Fruit fly (Drosophila melanogaster) whole organism, embryonic: ENCODE data around the gene Alp10.

Experiments used
- Atf6 ChIP-seq: fragments of 200-800 bp; sonication (Bioruptor generic); IDR thresholded peaks from 2 replicates; pipeline ENCODE4 v1.3.6; 2022; ENCODE audit warnings: missing biosample characterization, missing genetic modification characterization
- CG10321 ChIP-seq: fragments of 200-800 bp; sonication (Bioruptor generic); IDR thresholded peaks from 2 replicates; pipeline ENCODE4 v1.3.6; 2022; ENCODE audit warnings: missing biosample characterization, missing genetic modification characterization
- CG10979 ChIP-seq: fragments of 200-800 bp; sonication (Bioruptor generic); optimal IDR thresholded peaks from 2 replicates; lab custom pipeline; 2018; ENCODE audit warnings: missing biosample characterization, mild to moderate bottlenecking, missing genetic modification characterization, moderate library complexity
- CG12391 ChIP-seq: fragments of 200-800 bp; sonication (Bioruptor generic); optimal IDR thresholded peaks from 3 replicates; lab custom pipeline; 2018; ENCODE audit warnings: missing biosample characterization, mild to moderate bottlenecking, missing genetic modification characterization, moderate library complexity
- CG15514 ChIP-seq: fragments of 200-800 bp; sonication (Bioruptor generic); optimal IDR thresholded peaks from 3 replicates; lab custom pipeline; 2017; ENCODE audit warnings: missing biosample characterization, missing genetic modification characterization, mild to moderate bottlenecking, moderate library complexity, missing genetic modification reagents
- CG16779 ChIP-seq: fragments of 200-800 bp; sonication (Bioruptor generic); IDR thresholded peaks from 2 replicates; pipeline ENCODE4 v1.3.6; 2022; ENCODE audit warnings: missing biosample characterization, missing genetic modification characterization
- CG17361 ChIP-seq: fragments of 200-800 bp; sonication (Bioruptor generic); IDR thresholded peaks from 3 replicates; pipeline ENCODE4 v1.3.6; 2022; ENCODE audit warnings: missing biosample characterization, missing genetic modification characterization
- CG2875 ChIP-seq: fragments of 200-800 bp; sonication (Bioruptor generic); optimal IDR thresholded peaks from 2 replicates; lab custom pipeline; 2017; ENCODE audit warnings: missing biosample characterization, mild to moderate bottlenecking, missing genetic modification characterization, missing genetic modification reagents
- CG30403 ChIP-seq: fragments of 200-800 bp; sonication (Bioruptor generic); optimal IDR thresholded peaks from 3 replicates; lab custom pipeline; 2016; ENCODE audit warnings: missing biosample characterization, missing genetic modification characterization
- CG3847 ChIP-seq: fragments of 200-800 bp; sonication (Bioruptor generic); IDR thresholded peaks from 2 replicates; pipeline ENCODE4 v1.3.6; 2022; ENCODE audit warnings: missing biosample characterization, missing genetic modification characterization
- CG42726 ChIP-seq: fragments of 200-800 bp; sonication (Bioruptor generic); IDR thresholded peaks from 2 replicates; pipeline ENCODE4 v1.3.6; 2022; ENCODE audit warnings: missing biosample characterization, missing genetic modification characterization; ENCODE audit not compliant: partially characterized antibody
- CG4282 ChIP-seq: fragments of 200-800 bp; sonication (Bioruptor generic); optimal IDR thresholded peaks from 2 replicates; lab custom pipeline; 2016; ENCODE audit warnings: missing biosample characterization, missing genetic modification characterization
- CG4360 ChIP-seq: fragments of 200-800 bp; sonication (Bioruptor generic); IDR thresholded peaks from 2 replicates; pipeline ENCODE4 v1.3.6; 2022; ENCODE audit warnings: missing biosample characterization, missing genetic modification characterization
- CG4424 ChIP-seq: fragments of 200-800 bp; sonication (Bioruptor generic); optimal IDR thresholded peaks from 3 replicates; lab custom pipeline; 2016; ENCODE audit warnings: missing biosample characterization, missing genetic modification characterization
- CG4854 ChIP-seq: fragments of 200-800 bp; sonication (Bioruptor generic); optimal IDR thresholded peaks from 2 replicates; lab custom pipeline; 2016; ENCODE audit warnings: missing biosample characterization, missing genetic modification characterization, inconsistent platforms
- CG6854 ChIP-seq: fragments of 200-800 bp; sonication (Bioruptor generic); optimal IDR thresholded peaks from 3 replicates; lab custom pipeline; 2017; ENCODE audit warnings: missing biosample characterization, mild to moderate bottlenecking, missing genetic modification characterization
- CG8359 ChIP-seq: fragments of 200-800 bp; sonication (Bioruptor generic); optimal IDR thresholded peaks from 2 replicates; lab custom pipeline; 2017; ENCODE audit warnings: missing biosample characterization, mild to moderate bottlenecking, missing genetic modification characterization, borderline replicate concordance
- CG9817 ChIP-seq: fragments of 200-800 bp; sonication (Bioruptor generic); optimal IDR thresholded peaks from 2 replicates; lab custom pipeline; 2018; ENCODE audit warnings: missing biosample characterization, mild to moderate bottlenecking, missing genetic modification characterization, moderate library complexity
- Dek ChIP-seq: fragments of 200-800 bp; sonication (Bioruptor generic); optimal IDR thresholded peaks from 3 replicates; lab custom pipeline; 2019; ENCODE audit warnings: missing biosample characterization, mild to moderate bottlenecking, missing genetic modification characterization, moderate library complexity
- Drgx ChIP-seq: fragments of 200-800 bp; sonication (Bioruptor generic); IDR thresholded peaks from 2 replicates; pipeline ENCODE4 v1.3.6; 2022; ENCODE audit warnings: missing biosample characterization, missing genetic modification characterization
- H15 ChIP-seq: fragments of 200-800 bp; sonication (Bioruptor generic); IDR thresholded peaks from 3 replicates; pipeline ENCODE4 v1.3.6; 2022; ENCODE audit warnings: missing biosample characterization, missing genetic modification characterization
- HLH3B ChIP-seq: fragments of 200-800 bp; sonication (Bioruptor generic); IDR thresholded peaks from 2 replicates; pipeline ENCODE4 v1.3.6; 2022; ENCODE audit warnings: missing biosample characterization, missing genetic modification characterization
- HLH54F ChIP-seq: fragments of 200-800 bp; sonication (Bioruptor generic); optimal IDR thresholded peaks from 3 replicates; lab custom pipeline; 2016; ENCODE audit warnings: missing biosample characterization, missing genetic modification characterization
- Hey ChIP-seq: fragments of 200-800 bp; sonication (Bioruptor generic); optimal IDR thresholded peaks from 3 replicates; lab custom pipeline; 2018; ENCODE audit warnings: missing biosample characterization, mild to moderate bottlenecking, missing genetic modification characterization
- Hmr ChIP-seq: fragments of 200-800 bp; sonication (Bioruptor generic); optimal IDR thresholded peaks from 3 replicates; lab custom pipeline; 2017; ENCODE audit warnings: mild to moderate bottlenecking, missing biosample characterization, missing genetic modification reagents, missing genetic modification characterization
- Med ChIP-seq: fragments of 200-800 bp; sonication (Bioruptor generic); peaks from one replicate; lab custom pipeline; 2016; ENCODE audit warnings: missing biosample characterization, missing genetic modification characterization, mild to moderate bottlenecking, inconsistent platforms, moderate library complexity
- Nf-YC ChIP-seq: fragments of 200-800 bp; optimal IDR thresholded peaks from 3 replicates; lab custom pipeline; 2019; ENCODE audit warnings: missing biosample characterization, mild to moderate bottlenecking, missing genetic modification characterization, moderate library complexity
- Oli ChIP-seq: fragments of 200-800 bp; sonication (Bioruptor generic); optimal IDR thresholded peaks from 2 replicates; lab custom pipeline; 2018; ENCODE audit warnings: missing biosample characterization, mild to moderate bottlenecking, missing genetic modification characterization, moderate library complexity
- Pdp1 ChIP-seq, 2 experiments: fragments of 200-800 bp; sonication (Bioruptor generic); optimal IDR thresholded peaks; 3 replicates each; lab custom pipeline; 2016; ENCODE audit warnings: missing biosample characterization in 2 of 2, missing genetic modification characterization in 2 of 2, mild to moderate bottlenecking in 1 of 2, moderate library complexity in 1 of 2
- Sin3A ChIP-seq: fragments of >200 bp; optimal IDR thresholded peaks from 2 replicates; lab custom pipeline; 2018
- Xbp1 ChIP-seq: fragments of 200-800 bp; sonication (Bioruptor generic); optimal IDR thresholded peaks from 3 replicates; lab custom pipeline; 2016; ENCODE audit warnings: missing biosample characterization, mild to moderate bottlenecking, missing genetic modification characterization
- cg ChIP-seq: fragments of 200-800 bp; sonication (Bioruptor generic); optimal IDR thresholded peaks from 3 replicates; lab custom pipeline; 2019; ENCODE audit warnings: missing biosample characterization, mild to moderate bottlenecking, missing genetic modification characterization, moderate library complexity
- chn ChIP-seq: fragments of 200-800 bp; sonication (Bioruptor generic); optimal IDR thresholded peaks from 2 replicates; lab custom pipeline; 2016; ENCODE audit warnings: missing biosample characterization, missing genetic modification characterization
- croc ChIP-seq: fragments of 200-800 bp; sonication (Bioruptor generic); conservative IDR thresholded peaks from 3 replicates; pipeline ENCODE4 v1.3.6; 2022; ENCODE audit warnings: missing biosample characterization, missing genetic modification characterization
- crol ChIP-seq: fragments of 200-800 bp; sonication (Bioruptor generic); IDR thresholded peaks from 2 replicates; pipeline ENCODE4 v1.3.6; 2022; ENCODE audit warnings: missing biosample characterization, missing genetic modification characterization
- emc ChIP-seq: fragments of 200-800 bp; sonication (Bioruptor generic); optimal IDR thresholded peaks from 2 replicates; lab custom pipeline; 2016; ENCODE audit warnings: missing biosample characterization, missing genetic modification characterization
- gem ChIP-seq: fragments of 200-800 bp; sonication (Bioruptor generic); optimal IDR thresholded peaks from 2 replicates; lab custom pipeline; 2019; ENCODE audit warnings: missing biosample characterization, mild to moderate bottlenecking, missing genetic modification characterization, moderate library complexity
- gsb ChIP-seq: fragments of 200-800 bp; sonication (Bioruptor generic); IDR thresholded peaks from 2 replicates; pipeline ENCODE4 v1.3.6; 2022; ENCODE audit warnings: missing biosample characterization, missing genetic modification characterization
- hb ChIP-seq: fragments of 200-800 bp; sonication (Bioruptor generic); IDR thresholded peaks from 3 replicates; pipeline ENCODE4 v1.3.6; 2022; ENCODE audit warnings: missing biosample characterization, missing genetic modification characterization; ENCODE audit not compliant: partially characterized antibody
- jigr1 ChIP-seq: fragments of 200-800 bp; sonication (Bioruptor generic); IDR thresholded peaks from 3 replicates; pipeline ENCODE4 v1.3.6; 2022; ENCODE audit warnings: missing biosample characterization, missing genetic modification characterization
- prd ChIP-seq, 3 experiments: fragments of >200 bp in 2 of 3; fragments of 200-800 bp in 1 of 3; sonication (Bioruptor generic) in 1 of 3; optimal IDR thresholded peaks in 2 of 3; IDR thresholded peaks in 1 of 3; 2 replicates in 2 of 3; 3 replicates in 1 of 3; pipeline versions ENCODE4 v1.3.6 to Lab custom; 2017 to 2022; ENCODE audit warnings: missing biosample characterization in 1 of 3, missing genetic modification characterization in 1 of 3
- row ChIP-seq: fragments of 200-800 bp; sonication (Bioruptor generic); IDR thresholded peaks from 3 replicates; pipeline ENCODE4 v1.3.6; 2022; ENCODE audit warnings: missing biosample characterization, missing genetic modification characterization
- sisA ChIP-seq: fragments of 200-800 bp; sonication (Bioruptor generic); IDR thresholded peaks from 2 replicates; pipeline ENCODE4 v1.3.6; 2022; ENCODE audit warnings: missing biosample characterization, missing genetic modification characterization
- slp2 ChIP-seq: fragments of 200-800 bp; sonication (Bioruptor generic); optimal IDR thresholded peaks from 2 replicates; lab custom pipeline; 2016; ENCODE audit warnings: missing biosample characterization, missing genetic modification characterization
- sqz ChIP-seq: fragments of 200-800 bp; sonication (Bioruptor generic); optimal IDR thresholded peaks from 3 replicates; lab custom pipeline; 2018; ENCODE audit warnings: missing biosample characterization, mild to moderate bottlenecking, missing genetic modification characterization
- tgo ChIP-seq: fragments of 200-800 bp; sonication (Bioruptor generic); IDR thresholded peaks from 3 replicates; pipeline ENCODE4 v1.3.6; 2022; ENCODE audit warnings: missing biosample characterization, missing genetic modification characterization
- ttk ChIP-seq: fragments of 200-800 bp; sonication (Bioruptor generic); IDR thresholded peaks from 2 replicates; pipeline ENCODE4 v2.1.2; 2022; ENCODE audit warnings: missing biosample characterization, missing genetic modification characterization
- twi ChIP-seq: fragments of 200-800 bp; optimal IDR thresholded peaks from 2 replicates; lab custom pipeline; 2019; ENCODE audit warnings: missing biosample characterization, mild to moderate bottlenecking, missing genetic modification characterization, moderate library complexity
- zfh2 ChIP-seq: fragments of 200-800 bp; sonication (Bioruptor generic); optimal IDR thresholded peaks from 2 replicates; lab custom pipeline; 2016; ENCODE audit warnings: missing biosample characterization, missing genetic modification characterization

The Alp10 gene

dm6 chr3L:5563309-5564182 lies 31.5 kb downstream of the Alp10 start, which contains the start of the genes ScsbetaG and Sras (continued):
- TF ChIP-seq Atf6 (no peak), gem (tag; lab: Kevin White, UChicago) (no peak), CG15514 (GFP tag; lab: Kevin White, UChicago) (peak; percentile 99), Med (GFP tag; lab: Kevin White, UChicago) (peak; percentile 62), tgo (no peak), CG4282 (GFP tag; lab: Kevin White, UChicago) (no peak), CG4854 (no peak), hb (GFP tag; lab: Robert Waterston, UW) (no peak), slp2 (GFP tag; lab: Kevin White, UChicago) (no peak), CG8359 (GFP tag; lab: Kevin White, UChicago) (no peak), emc (no peak), H15 (GFP tag; lab: Robert Waterston, UW) (no peak), CG16779 (GFP tag; lab: Robert Waterston, UW) (no peak), CG4360 (GFP tag; lab: Robert Waterston, UW) (no peak), CG42726 (GFP tag; lab: Robert Waterston, UW) (0 out of 2 replicates have a peak, but pooled peaks have one; percentile 30), chn (no peak), Hmr (GFP tag; lab: Kevin White, UChicago) (no peak), prd (optimal IDR thresholded peaks at IDR 0.05; lab: Kevin White, UChicago) (no peak), prd (GFP tag; IDR thresholded peaks at IDR 0.05; lab: Robert Waterston, UW) (no peak), Drgx (GFP tag; lab: Robert Waterston, UW) (no peak), twi (no peak), CG10321 (GFP tag; lab: Robert Waterston, UW) (no peak), HLH54F (GFP tag; lab: Kevin White, UChicago) (no peak), CG30403 (GFP tag; lab: Kevin White, UChicago) (no peak), CG3847 (no peak; the same call in 1 of the 2 replicates), croc (GFP tag; lab: Robert Waterston, UW) (no peak), CG4424 (GFP tag; lab: Kevin White, UChicago) (no peak), ttk (no peak), Dek (tag; lab: Kevin White, UChicago) (no peak), cg (no peak), jigr1 (no peak), gsb (GFP tag; lab: Robert Waterston, UW) (no peak), sisA (GFP tag; lab: Robert Waterston, UW) (no peak), CG6854 (GFP tag; lab: Kevin White, UChicago) (no peak), CG10979 (tag; lab: Kevin White, UChicago) (no peak), CG17361 (no peak), CG9817 (tag; lab: Kevin White, UChicago) (no peak), sqz (GFP tag; lab: Kevin White, UChicago) (no peak), zfh2 (GFP tag; lab: Kevin White, UChicago) (no peak), Oli (tag; lab: Kevin White, UChicago) (no peak), CG2875 (GFP tag; lab: Kevin White, UChicago) (no peak), Sin3A (lab: Kevin White, UChicago) (peak; percentile 53), HLH3B (no peak), Nf-YC (tag; lab: Kevin White, UChicago) (peak; percentile 1), crol (GFP tag; lab: Robert Waterston, UW) (no peak), row (peak; percentile 36; the same call in 2 of the 3 replicates), Hey (tag; lab: Kevin White, UChicago) (no peak), CG12391 (tag; lab: Kevin White, UChicago) (no peak), Pdp1 (GFP tag; optimal IDR thresholded peaks at IDR 0.05; lab: Kevin White, UChicago) (peak in 1 of 2 experiments; percentile 2), Xbp1 (GFP tag; lab: Kevin White, UChicago) (no peak)
